Fruit fly (Drosophila melanogaster): Measurements from ENCODE around the gene CG13126.

Gene CG13126

dm6 chr2L:9954119-9954518 is at the start of gene CG13126, which contains the start of gene CG4709:
Gene CG13126 (minus strand): TSS chr2L:9954181.
Gene CG4709 (plus strand): TSS chr2L:9954325.
- TF ChIP-seq CG8478 (optimal IDR thresholded peaks at IDR 0.05) (no peak), psq (optimal IDR thresholded peaks at IDR 0.05) (no peak), EcR (GFP tag; optimal IDR thresholded peaks at IDR 0.05) (no peak), Dll (optimal IDR thresholded peaks at IDR 0.05) (no peak), usp (GFP tag; optimal IDR thresholded peaks at IDR 0.05) (no peak), pan (optimal IDR thresholded peaks at IDR 0.05) (no peak)

dm6 chr2L:10003593-10003992 is 49.6 kb upstream of the CG13126 start, which contains the start of gene Ndf:
Gene Ndf (plus strand): TSS chr2L:10003832.
- no peak for TF ChIP-seq Dll (optimal IDR thresholded peaks at IDR 0.05)
- no peak for TF ChIP-seq EcR (GFP tag; optimal IDR thresholded peaks at IDR 0.05)
- no peak for TF ChIP-seq psq (optimal IDR thresholded peaks at IDR 0.05)
- TF ChIP-seq pan (optimal IDR thresholded peaks at IDR 0.05): no peak
- no peak for TF ChIP-seq usp (GFP tag; optimal IDR thresholded peaks at IDR 0.05)
- TF ChIP-seq CG8478 (optimal IDR thresholded peaks at IDR 0.05): no peak

- TF ChIP-seq Dll (optimal IDR thresholded peaks at IDR 0.05): no peak
- no peak for TF ChIP-seq pan (optimal IDR thresholded peaks at IDR 0.05)
- TF ChIP-seq EcR (GFP tag; optimal IDR thresholded peaks at IDR 0.05): no peak
- TF ChIP-seq CG8478 (optimal IDR thresholded peaks at IDR 0.05): no peak
- TF ChIP-seq psq (optimal IDR thresholded peaks at IDR 0.05): no peak
- no peak for TF ChIP-seq usp (GFP tag; optimal IDR thresholded peaks at IDR 0.05)
Observed at dm6 chr2L:10002408-10003358, 48.7 kb upstream of the CG13126 start, which contains the start of the genes CG31875 and SoYb. Gene CG31875 (minus strand): TSS chr2L:10002736. Gene SoYb (minus strand): TSS chr2L:10002736.

dm6 chr2L:9996553-9996952 is 42.6 kb upstream of the CG13126 start:
- TF ChIP-seq EcR (GFP tag; optimal IDR thresholded peaks at IDR 0.05): no peak
- no peak for TF ChIP-seq psq (optimal IDR thresholded peaks at IDR 0.05)
- no peak for TF ChIP-seq CG8478 (optimal IDR thresholded peaks at IDR 0.05)

dm6 chr2L:9994382-9994781 is 40.4 kb upstream of the CG13126 start:
- TF ChIP-seq EcR (GFP tag; optimal IDR thresholded peaks at IDR 0.05) (no peak), psq (optimal IDR thresholded peaks at IDR 0.05) (no peak), Dll (optimal IDR thresholded peaks at IDR 0.05) (no peak), usp (GFP tag; optimal IDR thresholded peaks at IDR 0.05) (no peak), CG8478 (optimal IDR thresholded peaks at IDR 0.05) (no peak), pan (optimal IDR thresholded peaks at IDR 0.05) (no peak)

- TF ChIP-seq pan (optimal IDR thresholded peaks at IDR 0.05) (no peak), EcR (GFP tag; optimal IDR thresholded peaks at IDR 0.05) (no peak), CG8478 (optimal IDR thresholded peaks at IDR 0.05) (no peak), psq (optimal IDR thresholded peaks at IDR 0.05) (no peak), Dll (optimal IDR thresholded peaks at IDR 0.05) (no peak), usp (GFP tag; optimal IDR thresholded peaks at IDR 0.05) (no peak)
Observed at dm6 chr2L:9989846-9990506, 36.0 kb upstream of the CG13126 start.

dm6 chr2L:9989275-9989674 is 35.3 kb upstream of the CG13126 start:
- TF ChIP-seq CG8478 (optimal IDR thresholded peaks at IDR 0.05) (no peak), EcR (GFP tag; optimal IDR thresholded peaks at IDR 0.05) (no peak), psq (optimal IDR thresholded peaks at IDR 0.05) (no peak), pan (optimal IDR thresholded peaks at IDR 0.05) (no peak), usp (GFP tag; optimal IDR thresholded peaks at IDR 0.05) (no peak), Dll (optimal IDR thresholded peaks at IDR 0.05) (no peak)

dm6 chr2L:9988201-9988990 is 34.4 kb upstream of the CG13126 start:
- TF ChIP-seq pan (optimal IDR thresholded peaks at IDR 0.05) (no peak), usp (GFP tag; optimal IDR thresholded peaks at IDR 0.05) (no peak), EcR (GFP tag; optimal IDR thresholded peaks at IDR 0.05) (no peak), psq (optimal IDR thresholded peaks at IDR 0.05) (no peak), CG8478 (optimal IDR thresholded peaks at IDR 0.05) (no peak), Dll (optimal IDR thresholded peaks at IDR 0.05) (no peak)

- TF ChIP-seq EcR (GFP tag; optimal IDR thresholded peaks at IDR 0.05): peak in 1 of 2 experiments; percentile 3
- no peak for TF ChIP-seq Dll (optimal IDR thresholded peaks at IDR 0.05)
- TF ChIP-seq usp (GFP tag; optimal IDR thresholded peaks at IDR 0.05): no peak
- no peak for TF ChIP-seq CG8478 (optimal IDR thresholded peaks at IDR 0.05)
- TF ChIP-seq psq (optimal IDR thresholded peaks at IDR 0.05): no peak
- no peak for TF ChIP-seq pan (optimal IDR thresholded peaks at IDR 0.05)
Observed at dm6 chr2L:9986402-9987350, 32.7 kb upstream of the CG13126 start.

dm6 chr2L:9984078-9984772 is 30.2 kb upstream of the CG13126 start, which contains the start of gene bib:
Gene bib (plus strand): TSS chr2L:9984645.
- no peak for TF ChIP-seq psq (optimal IDR thresholded peaks at IDR 0.05)
- no peak for TF ChIP-seq EcR (GFP tag; optimal IDR thresholded peaks at IDR 0.05)
- TF ChIP-seq pan (optimal IDR thresholded peaks at IDR 0.05): no peak
- no peak for TF ChIP-seq Dll (optimal IDR thresholded peaks at IDR 0.05)
- TF ChIP-seq CG8478 (optimal IDR thresholded peaks at IDR 0.05): no peak
- TF ChIP-seq usp (GFP tag; optimal IDR thresholded peaks at IDR 0.05): no peak

Data from whole organism.